Fruit fly (Drosophila melanogaster): ENCODE data around the gene CG32988.

The CG32988 gene

DNA sequence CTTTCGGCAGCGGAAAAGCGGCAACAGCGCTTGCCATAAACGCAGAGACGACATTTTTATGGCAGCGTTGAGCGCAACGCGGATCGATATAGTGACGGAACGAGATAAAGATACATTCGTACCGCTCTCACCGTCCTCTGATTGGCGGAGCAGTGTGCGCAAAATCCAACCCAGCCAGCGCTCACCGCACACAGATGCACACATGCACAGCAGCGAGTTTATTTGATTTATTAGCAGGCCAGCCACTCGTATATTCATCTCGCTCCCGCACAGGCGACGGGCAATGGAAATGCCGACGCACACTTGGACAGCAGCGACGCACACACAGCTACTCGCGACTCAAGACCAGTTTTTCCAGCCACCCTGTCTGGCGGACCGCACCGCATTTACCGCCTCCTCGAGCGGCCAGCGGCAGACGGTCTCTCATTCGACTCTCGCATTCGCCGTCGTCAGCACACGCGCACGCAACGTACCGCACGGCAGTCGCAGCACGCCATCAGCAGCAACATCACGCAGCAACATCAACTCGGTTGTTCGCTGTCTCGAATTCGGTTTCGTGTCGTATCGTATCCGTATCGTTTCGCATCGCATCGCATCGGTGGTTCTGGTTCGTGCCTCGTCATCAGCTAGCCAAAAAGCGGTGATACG is 39.3 kb upstream of the CG32988 start, which contains the start of gene SoxN (continued):
- TF ChIP-seq CG5245 (GFP tag; optimal IDR thresholded peaks at IDR 0.05) = no peak
- peak; percentile 12 for TF ChIP-seq HmgD (GFP tag; optimal IDR thresholded peaks at IDR 0.05)
- no peak for TF ChIP-seq CG9437 (GFP tag; optimal IDR thresholded peaks at IDR 0.05)
- peak; percentile 54; the same call in 2 of the 3 replicates for TF ChIP-seq CG16813 (GFP tag; IDR thresholded peaks at IDR 0.05; ENCODE audit: partially characterized antibody)
- TF ChIP-seq psq (GFP tag; optimal IDR thresholded peaks at IDR 0.05) = no peak
- no peak for TF ChIP-seq CG9932 (GFP tag; IDR thresholded peaks at IDR 0.05)
- TF ChIP-seq dati (GFP tag; IDR thresholded peaks at IDR 0.05) = no peak
- TF ChIP-seq CG18011 (GFP tag; optimal IDR thresholded peaks at IDR 0.05) = no peak
- peak; percentile 22 for TF ChIP-seq CG2712 (tag; optimal IDR thresholded peaks at IDR 0.05)
- TF ChIP-seq CG6854 (GFP tag; optimal IDR thresholded peaks at IDR 0.05) = no peak
- TF ChIP-seq Ets65A (GFP tag) = no peak
- peak; percentile 17 for TF ChIP-seq Side (GFP tag; optimal IDR thresholded peaks at IDR 0.05)
- TF ChIP-seq CG1602 (GFP tag; optimal IDR thresholded peaks at IDR 0.05) = no peak
- TF ChIP-seq CG5953 (GFP tag; IDR thresholded peaks at IDR 0.05) = no peak
- TF ChIP-seq CG12769 (tag; optimal IDR thresholded peaks at IDR 0.05) = peak; percentile 16
- TF ChIP-seq Elba2 (GFP tag; optimal IDR thresholded peaks at IDR 0.05) = no peak
- TF ChIP-seq CG34376 (GFP tag; optimal IDR thresholded peaks at IDR 0.05) = peak; percentile 8
- TF ChIP-seq luna (GFP tag; optimal IDR thresholded peaks at IDR 0.05) = no peak
- no peak for TF ChIP-seq Hand (GFP tag; optimal IDR thresholded peaks at IDR 0.05)
- TF ChIP-seq hb (GFP tag; IDR thresholded peaks at IDR 0.05; ENCODE audit: partially characterized antibody) = no peak
- peak; percentile 87 for TF ChIP-seq sens (GFP tag)
- no peak for TF ChIP-seq CG15696 (tag; optimal IDR thresholded peaks at IDR 0.05)
- TF ChIP-seq bigmax (GFP tag; optimal IDR thresholded peaks at IDR 0.05) = no peak
- TF ChIP-seq CG5180 (GFP tag; optimal IDR thresholded peaks at IDR 0.05) = peak; percentile 90
- no peak for TF ChIP-seq dmrt99B (tag; optimal IDR thresholded peaks at IDR 0.05)
- no peak for TF ChIP-seq Fer3 (tag; optimal IDR thresholded peaks at IDR 0.05)
- no peak for TF ChIP-seq az2 (GFP tag; optimal IDR thresholded peaks at IDR 0.05)
- peak; percentile 82 for TF ChIP-seq rib (GFP tag; IDR thresholded peaks at IDR 0.05)
- TF ChIP-seq Hr3 (GFP tag; optimal IDR thresholded peaks at IDR 0.05) = no peak
- TF ChIP-seq CoRest (tag; optimal IDR thresholded peaks at IDR 0.05) = peak; percentile 61
- TF ChIP-seq en (GFP tag; optimal IDR thresholded peaks at IDR 0.05) = no peak
- TF ChIP-seq lilli (GFP tag; optimal IDR thresholded peaks at IDR 0.05) = no peak
- peak; percentile 28 for TF ChIP-seq run (tag; optimal IDR thresholded peaks at IDR 0.05)
- no peak for TF ChIP-seq CG14014 (GFP tag; IDR thresholded peaks at IDR 0.05)
- TF ChIP-seq CG6791 (GFP tag; IDR thresholded peaks at IDR 0.05; ENCODE audit: partially characterized antibody) = peak; percentile 46; the same call in 1 of the 3 replicates
- TF ChIP-seq seq (GFP tag; IDR thresholded peaks at IDR 0.05) = peak; percentile 64; the same call in 1 of the 2 replicates
- TF ChIP-seq amos (GFP tag; IDR thresholded peaks at IDR 0.05; ENCODE audit: partially characterized antibody) = peak; percentile 49
- 0 out of 3 replicates have a peak, but pooled peaks have one; percentile 26 for TF ChIP-seq gce (GFP tag; IDR thresholded peaks at IDR 0.05)
- TF ChIP-seq slou (GFP tag; optimal IDR thresholded peaks at IDR 0.05) = no peak
- TF ChIP-seq nom (GFP tag; optimal IDR thresholded peaks at IDR 0.05) = no peak
- no peak for TF ChIP-seq CG31365 (tag; optimal IDR thresholded peaks at IDR 0.05)
- TF ChIP-seq ftz-f1 (GFP tag; optimal IDR thresholded peaks at IDR 0.05) = no peak
- peak; percentile 14 for TF ChIP-seq gcm (GFP tag; optimal IDR thresholded peaks at IDR 0.05)
- TF ChIP-seq CG2678 (tag; optimal IDR thresholded peaks at IDR 0.05) = no peak
- peak; percentile 21; the same call in 1 of the 2 replicates for TF ChIP-seq MBD-R2 (GFP tag; IDR thresholded peaks at IDR 0.05)
- no peak for TF ChIP-seq CG11093 (GFP tag; IDR thresholded peaks at IDR 0.05)
- no peak for TF ChIP-seq PHDP (tag; optimal IDR thresholded peaks at IDR 0.05)
- peak; percentile 97 for TF ChIP-seq Nf-YA (GFP tag; IDR thresholded peaks at IDR 0.05)
- no peak for TF ChIP-seq cato (GFP tag; optimal IDR thresholded peaks at IDR 0.05; ENCODE audit: borderline replicate concordance)
- TF ChIP-seq Hr39 (optimal IDR thresholded peaks at IDR 0.05) = no peak
- TF ChIP-seq Six4 (GFP tag; optimal IDR thresholded peaks at IDR 0.05) = no peak
